Worm (Caenorhabditis elegans) whole organism, late embryonic: ENCODE data around the gene F18A11.3.
A peak's percentile ranks its signal among the peaks of the same experiment; 100 is the strongest.

Experiments
- C08G9.2 ChIP-seq: sonication (generic microtip); optimal IDR thresholded peaks from 2 replicates; lab custom pipeline; 2016; ENCODE audit warnings: mild to moderate bottlenecking, missing genetic modification characterization, moderate library complexity, missing compliant biosample characterization
- ceh-14 ChIP-seq: sonication (generic microtip); optimal IDR thresholded peaks from 2 replicates; lab custom pipeline; 2016; ENCODE audit warnings: missing genotype, missing genetic modification characterization, missing compliant biosample characterization
- ceh-18 ChIP-seq: sonication (generic microtip); optimal IDR thresholded peaks from 2 replicates; lab custom pipeline; 2016; ENCODE audit warnings: missing genetic modification characterization, missing compliant biosample characterization
- ceh-19 ChIP-seq: fragments of 200-800 bp; sonication (Bioruptor generic); optimal IDR thresholded peaks from 2 replicates; lab custom pipeline; 2018; ENCODE audit warnings: mild to moderate bottlenecking, missing genetic modification characterization, missing compliant biosample characterization
- ceh-22 ChIP-seq: sonication (generic microtip); optimal IDR thresholded peaks from 2 replicates; lab custom pipeline; 2017; ENCODE audit warnings: missing biosample characterization, missing genetic modification characterization
- ceh-30 ChIP-seq: fragments of 150-350 bp; optimal IDR thresholded peaks from 2 replicates; lab custom pipeline; 2014; ENCODE audit warnings: missing biosample characterization, missing genetic modification characterization
- ceh-31 ChIP-seq: sonication (generic microtip); optimal IDR thresholded peaks from 2 replicates; lab custom pipeline; 2016; ENCODE audit warnings: missing genetic modification characterization, missing compliant biosample characterization
- ceh-34 ChIP-seq: sonication (generic microtip); optimal IDR thresholded peaks from 2 replicates; lab custom pipeline; 2016; ENCODE audit warnings: mild to moderate bottlenecking, missing genetic modification characterization, missing compliant biosample characterization
- ceh-48 ChIP-seq: sonication (generic microtip); optimal IDR thresholded peaks from 2 replicates; lab custom pipeline; 2016; ENCODE audit warnings: missing genetic modification characterization, inconsistent platforms, missing compliant biosample characterization
- ceh-9 ChIP-seq: sonication (generic microtip); optimal IDR thresholded peaks from 2 replicates; lab custom pipeline; 2016; ENCODE audit warnings: mild to moderate bottlenecking, missing genetic modification characterization, inconsistent platforms, missing compliant biosample characterization
- che-1 ChIP-seq: sonication (generic microtip); optimal IDR thresholded peaks from 2 replicates; lab custom pipeline; 2016; ENCODE audit warnings: mild to moderate bottlenecking, missing genetic modification characterization, missing compliant biosample characterization
- elt-2 ChIP-seq: sonication (generic microtip); optimal IDR thresholded peaks from 2 replicates; lab custom pipeline; 2016; ENCODE audit warnings: missing genetic modification reagents, missing genetic modification characterization, missing compliant biosample characterization
- elt-4 ChIP-seq: sonication (generic microtip); optimal IDR thresholded peaks from 2 replicates; lab custom pipeline; 2016; ENCODE audit warnings: missing genetic modification characterization, missing compliant biosample characterization
- eyg-1 ChIP-seq: sonication (generic microtip); optimal IDR thresholded peaks from 2 replicates; lab custom pipeline; 2016; ENCODE audit warnings: missing genotype, missing genetic modification characterization, missing compliant biosample characterization
- fkh-6 ChIP-seq: sonication (generic microtip); optimal IDR thresholded peaks from 2 replicates; lab custom pipeline; 2016; ENCODE audit warnings: missing genetic modification characterization, missing compliant biosample characterization
- gmeb-2 ChIP-seq: sonication (generic microtip); optimal IDR thresholded peaks from 2 replicates; lab custom pipeline; 2016; ENCODE audit warnings: missing genetic modification characterization, inconsistent platforms, missing compliant biosample characterization
- hlh-13 ChIP-seq: fragments of 200-800 bp; sonication (Bioruptor generic); optimal IDR thresholded peaks from 2 replicates; lab custom pipeline; 2018; ENCODE audit warnings: mild to moderate bottlenecking, missing genetic modification characterization, missing compliant biosample characterization
- hlh-8 ChIP-seq: sonication (generic microtip); optimal IDR thresholded peaks from 2 replicates; lab custom pipeline; 2016; ENCODE audit warnings: missing genotype, missing genetic modification characterization, missing compliant biosample characterization
- madf-2 ChIP-seq: sonication (generic microtip); optimal IDR thresholded peaks from 2 replicates; lab custom pipeline; 2017; ENCODE audit warnings: missing genetic modification characterization, missing compliant biosample characterization
- nfya-1 ChIP-seq: sonication (generic microtip); optimal IDR thresholded peaks from 2 replicates; lab custom pipeline; 2017; ENCODE audit warnings: missing genetic modification characterization, mild to moderate bottlenecking, missing compliant biosample characterization, antibody characterized with exemption, moderate library complexity
- nhr-11 ChIP-seq: fragments of 150-350 bp; optimal IDR thresholded peaks from 2 replicates; lab custom pipeline; 2014; ENCODE audit warnings: missing biosample characterization, missing genetic modification characterization
- npax-4 ChIP-seq: sonication (generic microtip); optimal IDR thresholded peaks from 2 replicates; lab custom pipeline; 2016; ENCODE audit warnings: missing genetic modification characterization, missing compliant biosample characterization
- pag-3 ChIP-seq: sonication (generic microtip); optimal IDR thresholded peaks from 2 replicates; lab custom pipeline; 2016; ENCODE audit warnings: missing compliant biosample characterization, missing genetic modification characterization, borderline replicate concordance
- pha-2 ChIP-seq: sonication (generic microtip); optimal IDR thresholded peaks from 2 replicates; lab custom pipeline; 2017; ENCODE audit warnings: mild to moderate bottlenecking, missing genetic modification characterization, missing compliant biosample characterization
- pqm-1 ChIP-seq: sonication (generic microtip); optimal IDR thresholded peaks from 2 replicates; lab custom pipeline; 2016; ENCODE audit warnings: missing genetic modification characterization, missing compliant biosample characterization
- pros-1 ChIP-seq: fragments of 150-350 bp; optimal IDR thresholded peaks from 2 replicates; lab custom pipeline; 2014; ENCODE audit warnings: missing biosample characterization, missing genetic modification reagents, missing genetic modification characterization
- ref-2 ChIP-seq: sonication (generic microtip); optimal IDR thresholded peaks from 2 replicates; lab custom pipeline; 2016; ENCODE audit warnings: missing genetic modification characterization, missing compliant biosample characterization
- sox-2 ChIP-seq: fragments of 200-800 bp; sonication (Bioruptor generic); IDR thresholded peaks from 2 replicates; pipeline ENCODE4 v1.3.6; 2022; ENCODE audit warnings: missing genetic modification reagents, missing genetic modification characterization, missing compliant biosample characterization
- syd-9 ChIP-seq: sonication (generic microtip); optimal IDR thresholded peaks from 2 replicates; lab custom pipeline; 2016; ENCODE audit warnings: mild to moderate bottlenecking, missing genetic modification characterization, moderate library complexity, missing compliant biosample characterization
- unc-3 ChIP-seq, 2 experiments: fragments of 200-800 bp in 1 of 2; sonication (Bioruptor generic) in 1 of 2; sonication (generic microtip) in 1 of 2; conservative IDR thresholded peaks in 1 of 2; optimal IDR thresholded peaks in 1 of 2; 2 replicates each; pipeline versions ENCODE4 v1.3.6 to Lab custom; 2016 to 2022; ENCODE audit warnings: missing compliant biosample characterization in 2 of 2, missing genetic modification characterization in 2 of 2, missing genetic modification reagents in 1 of 2
- unc-55 ChIP-seq: sonication (generic microtip); optimal IDR thresholded peaks from 2 replicates; lab custom pipeline; 2017; ENCODE audit warnings: missing biosample characterization, missing genetic modification reagents, missing genetic modification characterization
- zip-5 ChIP-seq: sonication (generic microtip); optimal IDR thresholded peaks from 2 replicates; lab custom pipeline; 2016; ENCODE audit warnings: missing genetic modification characterization, missing compliant biosample characterization

Gene F18A11.3

DNA sequence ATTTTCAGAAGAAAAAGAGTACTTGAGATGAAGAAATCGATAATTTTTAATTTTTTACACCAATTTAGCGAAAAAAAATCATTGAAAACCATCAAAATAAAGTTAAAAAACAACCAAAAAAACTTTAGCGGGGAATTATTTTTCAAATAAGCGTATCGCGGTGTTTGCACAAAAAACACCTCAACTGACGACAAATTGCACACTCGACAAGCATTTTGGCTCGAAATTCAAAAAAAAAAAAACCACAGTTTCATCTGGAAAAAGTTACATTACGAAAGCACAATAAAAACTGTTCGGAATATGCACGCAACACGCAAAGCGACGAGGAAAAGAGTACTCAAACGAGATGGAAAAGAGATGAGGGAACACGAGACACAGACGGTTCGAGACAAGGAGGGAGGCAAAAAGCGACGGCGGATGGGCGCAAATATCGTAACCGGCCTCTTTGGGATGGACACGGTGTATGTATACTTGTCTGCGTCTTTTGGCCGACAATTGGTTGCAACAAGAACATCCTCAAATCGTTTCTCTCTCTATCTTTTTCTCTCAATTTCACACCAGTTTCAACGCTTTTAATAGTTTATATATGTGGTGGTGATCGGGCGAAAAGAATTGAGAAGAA lies 6.0 kb downstream of the F18A11.3 start (continued):
- peak; percentile 48 for TF ChIP-seq pros-1 (tag; lab: Kevin White, UChicago)
- TF ChIP-seq pqm-1 (tag; lab: Kevin White, UChicago): no peak
- TF ChIP-seq che-1 (tag; lab: Kevin White, UChicago): no peak
- no peak for TF ChIP-seq C08G9.2 (tag; lab: Kevin White, UChicago)
- peak; percentile 12 for TF ChIP-seq hlh-8
- peak; percentile 50 for TF ChIP-seq ceh-18 (tag; lab: Kevin White, UChicago)
- no peak for TF ChIP-seq fkh-6
- no peak for TF ChIP-seq elt-4 (tag; lab: Kevin White, UChicago)
- TF ChIP-seq, all 69 proteins: peak for 12

ce11 chrII:13030051-13030437 lies 6.6 kb downstream of the F18A11.3 start:
- no peak for TF ChIP-seq fkh-6
- TF ChIP-seq zip-5 (tag; lab: Kevin White, UChicago): no peak
- peak; percentile 59 for TF ChIP-seq ceh-34 (tag; lab: Kevin White, UChicago)
- no peak for TF ChIP-seq madf-2 (tag; lab: Kevin White, UChicago)
- no peak for TF ChIP-seq pag-3 (tag; lab: Kevin White, UChicago)
- peak; percentile 30 for TF ChIP-seq ceh-31 (tag; lab: Kevin White, UChicago)
- no peak for TF ChIP-seq ceh-14 (tag; lab: Kevin White, UChicago)
- no peak for TF ChIP-seq nfya-1 (tag; lab: Kevin White, UChicago)
- peak; percentile 19 for TF ChIP-seq ceh-19 (GFP tag; lab: Kevin White, UChicago)

ce11 chrII:13029290-13030050 lies 7.2 kb downstream of the F18A11.3 start:
- TF ChIP-seq elt-2 (tag; lab: Kevin White, UChicago): peak; percentile 69
- TF ChIP-seq syd-9: no peak

DNA sequence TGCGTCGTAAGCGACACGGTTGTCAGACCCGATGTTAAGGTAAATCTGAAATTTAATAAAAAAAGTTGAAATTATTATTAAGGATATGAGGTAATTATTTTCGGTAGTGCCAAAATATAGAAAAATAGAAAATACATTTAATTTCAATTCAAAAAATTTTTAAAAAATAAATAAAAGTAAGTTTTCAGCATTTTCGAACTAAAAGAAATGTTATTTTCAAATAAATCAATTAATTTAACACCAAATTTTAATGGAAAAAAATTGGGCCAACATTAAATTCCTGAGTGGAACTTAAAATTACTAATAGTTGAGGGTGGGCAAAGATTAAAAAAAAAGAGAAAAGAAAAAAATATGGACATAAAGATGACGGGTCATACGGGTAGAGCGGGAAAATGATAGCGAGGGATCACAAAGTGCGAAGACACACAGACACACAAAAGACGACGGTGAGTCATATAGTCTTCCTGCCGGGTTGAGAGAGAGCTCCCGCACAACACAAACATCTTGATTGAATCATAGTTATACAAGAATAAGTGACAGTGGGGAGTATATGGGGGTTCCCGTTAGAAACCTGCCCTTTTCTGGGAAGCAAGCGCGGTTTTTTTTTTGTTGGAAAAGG lies 10.7 kb downstream of the F18A11.3 start, which contains the start of gene max-2:
max-2 (minus strand) TSS at position 51 of the 619 bp plus-strand sequence.
- no peak for TF ChIP-seq ceh-22 (tag; lab: Kevin White, UChicago)
- TF ChIP-seq sox-2: no peak
- TF ChIP-seq pag-3 (tag; lab: Kevin White, UChicago): no peak
- no peak for TF ChIP-seq ceh-30 (tag; lab: Kevin White, UChicago)
- no peak for TF ChIP-seq gmeb-2
- no peak for TF ChIP-seq ceh-9 (tag; lab: Kevin White, UChicago)
- no peak for TF ChIP-seq hlh-13
- TF ChIP-seq eyg-1 (tag; lab: Kevin White, UChicago): no peak
- no peak for TF ChIP-seq ref-2 (tag; lab: Kevin White, UChicago)
- no peak for TF ChIP-seq syd-9
- no peak for TF ChIP-seq unc-55
- TF ChIP-seq ceh-48 (tag; lab: Kevin White, UChicago): no peak
- TF ChIP-seq unc-3 (GFP tag; conservative IDR thresholded peaks at IDR 0.05; lab: Robert Waterston, UW): no peak
- no peak for TF ChIP-seq unc-3 (tag; optimal IDR thresholded peaks at IDR 0.05; lab: Kevin White, UChicago)
- no peak for TF ChIP-seq pha-2 (tag; lab: Kevin White, UChicago)
- TF ChIP-seq npax-4: no peak
- no peak for TF ChIP-seq nhr-11
- TF ChIP-seq ceh-19 (GFP tag; lab: Kevin White, UChicago): no peak
- TF ChIP-seq zip-5 (tag; lab: Kevin White, UChicago): no peak
